Worm (Caenorhabditis elegans) whole organism, L4/young adult: Measurements from ENCODE around the gene C49F5.8.

Experiments used
- dao-5 ChIP-seq: sonication (generic microtip); optimal IDR thresholded peaks from 2 replicates; lab custom pipeline; 2016; ENCODE audit warnings: missing genotype, missing genetic modification characterization, moderate library complexity, missing compliant biosample characterization
- him-1 ChIP-seq: sonication (generic microtip); optimal IDR thresholded peaks from 2 replicates; lab custom pipeline; 2016; ENCODE audit warnings: missing genotype, missing genetic modification reagents, missing genetic modification characterization, missing compliant biosample characterization

DNA sequence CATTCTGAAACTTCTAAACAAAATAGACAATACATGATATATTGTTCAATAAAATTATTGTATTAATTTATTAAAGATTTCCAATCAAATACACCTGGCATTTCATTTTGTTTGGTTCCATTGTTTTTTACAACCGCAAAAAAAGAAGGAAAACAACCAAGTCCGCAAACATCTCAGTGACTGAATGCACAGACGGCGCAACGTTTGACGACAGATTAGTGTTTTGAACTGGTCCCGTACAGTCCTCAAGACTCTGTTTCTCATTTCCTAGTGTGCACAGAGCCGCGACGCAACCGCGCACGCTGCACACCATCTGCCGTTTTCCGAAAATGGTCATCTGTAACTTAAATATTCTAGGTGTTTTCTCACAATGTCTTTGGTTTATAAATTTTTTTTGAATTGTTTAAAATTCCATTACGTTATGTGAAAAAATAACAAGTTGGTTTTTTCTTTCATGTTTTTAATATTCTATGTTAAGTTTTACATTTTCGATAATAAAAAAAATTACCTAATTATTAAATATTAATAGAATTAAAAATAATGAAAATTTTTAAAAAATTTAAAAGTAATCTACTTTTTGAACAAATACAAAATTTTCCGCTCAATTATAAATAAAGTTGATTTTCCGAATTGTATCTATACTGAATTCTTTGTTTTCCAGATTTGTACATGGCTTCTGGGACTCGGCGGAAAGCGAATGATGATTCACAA, 11.6 kb upstream of the C49F5.8 start, which contains the start of gene lsd-1:
- TF ChIP-seq him-1 (tag; lab: Kevin White, UChicago) (no peak), dao-5 (no peak)
